2 fruit fly cellular contexts compared by ENCODE assay signal in genomic region chr2L:9508547-9509197, dm6.
TF ChIP-seq lines count a peak whose summit lies in the region.

No protein-coding gene starts in this region.

TF ChIP-seq in whole organism, embryonic, 481 proteins besides CTCF, POLR2A, EP300 and RAD21 (continued from another document and continues in another):
- no peak for TF ChIP-seq HHEX (GFP tag; optimal IDR thresholded peaks at IDR 0.05; lab: Kevin White, UChicago)
- no peak for TF ChIP-seq CG6765 (GFP tag; optimal IDR thresholded peaks at IDR 0.05; lab: Kevin White, UChicago)
- no peak for TF ChIP-seq bigmax (GFP tag; optimal IDR thresholded peaks at IDR 0.05; lab: Kevin White, UChicago)
- no peak for TF ChIP-seq Sry-δ (GFP tag; optimal IDR thresholded peaks at IDR 0.05; lab: Kevin White, UChicago)
- TF ChIP-seq lab (GFP tag; optimal IDR thresholded peaks at IDR 0.05; lab: Kevin White, UChicago) = peak; percentile 40
- TF ChIP-seq Lhr (GFP tag; optimal IDR thresholded peaks at IDR 0.05; lab: Kevin White, UChicago) = no peak
- TF ChIP-seq trem (tag; optimal IDR thresholded peaks at IDR 0.05; lab: Kevin White, UChicago) = no peak
- TF ChIP-seq CG11247 (GFP tag; IDR thresholded peaks at IDR 0.05; lab: Robert Waterston, UW) = no peak
- TF ChIP-seq CG16815 (GFP tag; optimal IDR thresholded peaks at IDR 0.05; lab: Kevin White, UChicago) = no peak
- no peak for TF ChIP-seq Stat92E (GFP tag; optimal IDR thresholded peaks at IDR 0.05; lab: Kevin White, UChicago)
- no peak for TF ChIP-seq CG7372 (GFP tag; IDR thresholded peaks at IDR 0.05; lab: Robert Waterston, UW)
- peak; percentile 5 for TF ChIP-seq CG15269 (tag; optimal IDR thresholded peaks at IDR 0.05; lab: Kevin White, UChicago)
- TF ChIP-seq CG9727 (GFP tag; optimal IDR thresholded peaks at IDR 0.05; lab: Kevin White, UChicago) = no peak
- TF ChIP-seq CG7556 (GFP tag; optimal IDR thresholded peaks at IDR 0.05; lab: Kevin White, UChicago) = no peak
- no peak for TF ChIP-seq fu2 (GFP tag; optimal IDR thresholded peaks at IDR 0.05; lab: Kevin White, UChicago)
- no peak for TF ChIP-seq eve (GFP tag; optimal IDR thresholded peaks at IDR 0.05; lab: Kevin White, UChicago)
- no peak for TF ChIP-seq hb (GFP tag; IDR thresholded peaks at IDR 0.05; lab: Robert Waterston, UW; ENCODE audit: partially characterized antibody)
- no peak for TF ChIP-seq zfh1 (GFP tag; IDR thresholded peaks at IDR 0.05; lab: Robert Waterston, UW)
- peak; percentile 25 for TF ChIP-seq oc (tag; optimal IDR thresholded peaks at IDR 0.05; lab: Kevin White, UChicago)
- peak; percentile 75 for TF ChIP-seq sens (GFP tag; lab: Kevin White, UChicago)
- TF ChIP-seq CG12299 (tag; optimal IDR thresholded peaks at IDR 0.05; lab: Kevin White, UChicago) = no peak
- TF ChIP-seq gfzf (GFP tag; optimal IDR thresholded peaks at IDR 0.05; lab: Kevin White, UChicago) = no peak
- TF ChIP-seq CG10209 (GFP tag; optimal IDR thresholded peaks at IDR 0.05; lab: Kevin White, UChicago) = no peak
- no peak for TF ChIP-seq Dll (GFP tag; IDR thresholded peaks at IDR 0.05; lab: Robert Waterston, UW; ENCODE audit: partially characterized antibody)
- no peak for TF ChIP-seq grau (tag; optimal IDR thresholded peaks at IDR 0.05; lab: Kevin White, UChicago)
- peak; percentile 88; the same call in 3 of the 4 replicates for TF ChIP-seq chinmo (GFP tag; IDR thresholded peaks at IDR 0.05; lab: Robert Waterston, UW; ENCODE audit: partially characterized antibody)
- no peak for TF ChIP-seq Ets97D (GFP tag; optimal IDR thresholded peaks at IDR 0.05; lab: Kevin White, UChicago)
- no peak for TF ChIP-seq her (GFP tag; optimal IDR thresholded peaks at IDR 0.05; lab: Kevin White, UChicago)
- TF ChIP-seq shn (GFP tag; optimal IDR thresholded peaks at IDR 0.05; lab: Kevin White, UChicago) = no peak
- no peak for TF ChIP-seq pum (GFP tag; optimal IDR thresholded peaks at IDR 0.05; lab: Kevin White, UChicago)
- TF ChIP-seq HLH3B (GFP tag; IDR thresholded peaks at IDR 0.05; lab: Robert Waterston, UW) = no peak
- peak; percentile 40; the same call in 1 of the 3 replicates for TF ChIP-seq otp (GFP tag; IDR thresholded peaks at IDR 0.05; lab: Robert Waterston, UW)
- no peak for TF ChIP-seq Nf-YB (GFP tag; optimal IDR thresholded peaks at IDR 0.05; lab: Kevin White, UChicago)
- TF ChIP-seq CG17912 (GFP tag; optimal IDR thresholded peaks at IDR 0.05; lab: Kevin White, UChicago) = no peak
- TF ChIP-seq rib (GFP tag; IDR thresholded peaks at IDR 0.05; lab: Robert Waterston, UW) = peak; percentile 53; the same call in 1 of the 2 replicates
- no peak for TF ChIP-seq CG10147 (GFP tag; optimal IDR thresholded peaks at IDR 0.05; lab: Kevin White, UChicago)
- no peak for TF ChIP-seq dati (GFP tag; IDR thresholded peaks at IDR 0.05; lab: Robert Waterston, UW)
- TF ChIP-seq Rfx (GFP tag; IDR thresholded peaks at IDR 0.05; lab: Robert Waterston, UW) = no peak
- no peak for TF ChIP-seq bowl (GFP tag; IDR thresholded peaks at IDR 0.05; lab: Robert Waterston, UW)
- TF ChIP-seq Doc2 (GFP tag; IDR thresholded peaks at IDR 0.05; lab: Robert Waterston, UW) = no peak
- no peak for TF ChIP-seq tx (GFP tag; optimal IDR thresholded peaks at IDR 0.05; lab: Kevin White, UChicago)
- TF ChIP-seq ab (GFP tag; optimal IDR thresholded peaks at IDR 0.05; lab: Kevin White, UChicago) = no peak
- TF ChIP-seq bbx (GFP tag; IDR thresholded peaks at IDR 0.05; lab: Robert Waterston, UW; ENCODE audit: partially characterized antibody) = no peak
- TF ChIP-seq CG32532 (GFP tag; IDR thresholded peaks at IDR 0.05; lab: Robert Waterston, UW) = 0 out of 2 replicates have a peak, but pooled peaks have one; percentile 19
- no peak for TF ChIP-seq klu (GFP tag; IDR thresholded peaks at IDR 0.05; lab: Robert Waterston, UW)
- no peak for TF ChIP-seq CG11723 (GFP tag; optimal IDR thresholded peaks at IDR 0.05; lab: Kevin White, UChicago)
- no peak for TF ChIP-seq GATAe (GFP tag; conservative IDR thresholded peaks at IDR 0.05; lab: Robert Waterston, UW)
- no peak for TF ChIP-seq CG6654 (GFP tag; optimal IDR thresholded peaks at IDR 0.05; lab: Kevin White, UChicago)
- TF ChIP-seq jigr1 (GFP tag; IDR thresholded peaks at IDR 0.05; lab: Robert Waterston, UW) = no peak
- no peak for TF ChIP-seq CG6175 (GFP tag; IDR thresholded peaks at IDR 0.05; lab: Robert Waterston, UW)
- no peak for TF ChIP-seq CG11504 (tag; optimal IDR thresholded peaks at IDR 0.05; lab: Kevin White, UChicago)
- no peak for TF ChIP-seq CG4282 (GFP tag; optimal IDR thresholded peaks at IDR 0.05; lab: Kevin White, UChicago)
- TF ChIP-seq nau (GFP tag; optimal IDR thresholded peaks at IDR 0.05; lab: Kevin White, UChicago) = no peak
- no peak for TF ChIP-seq BEAF-32 (GFP tag; optimal IDR thresholded peaks at IDR 0.05; lab: Kevin White, UChicago)
- no peak for TF ChIP-seq fd3F (GFP tag; optimal IDR thresholded peaks at IDR 0.05; lab: Kevin White, UChicago)
- peak; percentile 65 for TF ChIP-seq kni (GFP tag; optimal IDR thresholded peaks at IDR 0.05; lab: Kevin White, UChicago)
- peak; percentile 48 for TF ChIP-seq abd-A (tag; optimal IDR thresholded peaks at IDR 0.05; lab: Kevin White, UChicago)
- no peak for TF ChIP-seq crol (GFP tag; IDR thresholded peaks at IDR 0.05; lab: Robert Waterston, UW)
- no peak for TF ChIP-seq ftz-f1 (GFP tag; optimal IDR thresholded peaks at IDR 0.05; lab: Kevin White, UChicago)
- no peak for TF ChIP-seq CG8478 (optimal IDR thresholded peaks at IDR 0.05; lab: Kevin White, UChicago)
- TF ChIP-seq mam (GFP tag; optimal IDR thresholded peaks at IDR 0.05; lab: Kevin White, UChicago) = no peak
- TF ChIP-seq gsb (GFP tag; IDR thresholded peaks at IDR 0.05; lab: Robert Waterston, UW) = no peak
- TF ChIP-seq Pdp1 (GFP tag; optimal IDR thresholded peaks at IDR 0.05; lab: Kevin White, UChicago) = no peak
- TF ChIP-seq jing (GFP tag; optimal IDR thresholded peaks at IDR 0.05; lab: Kevin White, UChicago) = no peak
- no peak for TF ChIP-seq exex (tag; optimal IDR thresholded peaks at IDR 0.05; lab: Kevin White, UChicago)
- TF ChIP-seq Atf3 (GFP tag; optimal IDR thresholded peaks at IDR 0.05; lab: Kevin White, UChicago) = no peak
- no peak for TF ChIP-seq ash1 (GFP tag; optimal IDR thresholded peaks at IDR 0.05; lab: Kevin White, UChicago)
- TF ChIP-seq NFAT (GFP tag; IDR thresholded peaks at IDR 0.05; lab: Robert Waterston, UW) = no peak
- TF ChIP-seq az2 (GFP tag; optimal IDR thresholded peaks at IDR 0.05; lab: Kevin White, UChicago) = no peak
- TF ChIP-seq Meics (GFP tag; optimal IDR thresholded peaks at IDR 0.05; lab: Kevin White, UChicago) = peak; percentile 19

TF ChIP-seq in whole organism, prepupa, 60 proteins besides CTCF, POLR2A, EP300 and RAD21 (continued from another document):
- no peak for TF ChIP-seq spab (GFP tag; optimal IDR thresholded peaks at IDR 0.05; lab: Kevin White, UChicago)
- TF ChIP-seq pdm3 (GFP tag; optimal IDR thresholded peaks at IDR 0.05; lab: Kevin White, UChicago) = no peak
- TF ChIP-seq ss (GFP tag; optimal IDR thresholded peaks at IDR 0.05; lab: Kevin White, UChicago) = peak in 1 of 2 experiments; percentile 15
- no peak for TF ChIP-seq vri (GFP tag; optimal IDR thresholded peaks at IDR 0.05; lab: Kevin White, UChicago)
- no peak for TF ChIP-seq lz (GFP tag; optimal IDR thresholded peaks at IDR 0.05; lab: Kevin White, UChicago)
TF ChIP-seq in whole organism, prepupa: peak in this region for 6.
